Worm (Caenorhabditis elegans) whole organism, midembryonic: ENCODE measurements around the gene cpg-23.

Experiments
- T22C8.4 ChIP-seq: fragments of 200-800 bp; sonication (Bioruptor generic); IDR thresholded peaks from 2 replicates; pipeline ENCODE4 v1.3.6; 2022; ENCODE audit warnings: missing genetic modification characterization, missing compliant biosample characterization
- cog-1 ChIP-seq: sonication (generic microtip); optimal IDR thresholded peaks from 2 replicates; lab custom pipeline; 2016; ENCODE audit warnings: missing genetic modification characterization, missing compliant biosample characterization
- flt-1 ChIP-seq: fragments of 200-800 bp; sonication (Bioruptor generic); IDR thresholded peaks from 2 replicates; pipeline ENCODE4 v1.3.6; 2022; ENCODE audit warnings: missing genetic modification characterization, missing compliant biosample characterization
- klf-2 ChIP-seq: fragments of 200-800 bp; sonication (Bioruptor generic); conservative IDR thresholded peaks from 2 replicates; pipeline ENCODE4 v1.3.6; 2022; ENCODE audit warnings: missing genetic modification reagents, missing genetic modification characterization, missing compliant biosample characterization
- med-1 ChIP-seq: sonication (generic microtip); optimal IDR thresholded peaks from 2 replicates; lab custom pipeline; 2017; ENCODE audit warnings: missing genetic modification characterization, mild to moderate bottlenecking, missing compliant biosample characterization, antibody characterized with exemption, missing genetic modification reagents; ENCODE audit not compliant: insufficient read depth
- ref-1 ChIP-seq: fragments of 200-800 bp; sonication (Bioruptor generic); conservative IDR thresholded peaks from 2 replicates; pipeline ENCODE4 v1.3.6; 2022; ENCODE audit warnings: missing genetic modification reagents, missing genetic modification characterization, missing compliant biosample characterization
- tab-1 ChIP-seq: fragments of 200-800 bp; sonication (Bioruptor generic); IDR thresholded peaks from 2 replicates; pipeline ENCODE4 v1.3.6; 2022; ENCODE audit warnings: missing genetic modification characterization, missing compliant biosample characterization
- ztf-23 ChIP-seq: fragments of 200-800 bp; sonication (Bioruptor generic); IDR thresholded peaks from 2 replicates; pipeline ENCODE4 v1.3.6; 2022; ENCODE audit warnings: missing genetic modification reagents, missing genetic modification characterization, missing compliant biosample characterization
- ztf-29 ChIP-seq: fragments of 200-800 bp; sonication (Bioruptor generic); IDR thresholded peaks from 2 replicates; pipeline ENCODE4 v1.3.6; 2022; ENCODE audit warnings: missing genetic modification reagents, missing genetic modification characterization, missing compliant biosample characterization

cpg-23 gene

ce11 chrV:19140495-19140894 lies at the start of gene cpg-23:
Gene cpg-23, plus strand, starts transcription at chrV:19140795.
- TF ChIP-seq T22C8.4 (GFP tag; lab: Robert Waterston, UW) (no peak), ztf-23 (no peak), klf-2 (GFP tag; lab: Robert Waterston, UW) (no peak), ref-1 (GFP tag; lab: Robert Waterston, UW) (no peak), flt-1 (GFP tag; lab: Robert Waterston, UW) (no peak), ztf-29 (no peak), med-1 (GFP tag; lab: Kevin White, UChicago) (no peak), tab-1 (GFP tag; lab: Robert Waterston, UW) (no peak), cog-1 (tag; lab: Kevin White, UChicago) (no peak)

ce11 chrV:19090885-19091284 lies 49.7 kb upstream of the cpg-23 start:
- TF ChIP-seq ztf-29 = no peak
- no peak for TF ChIP-seq flt-1 (GFP tag; lab: Robert Waterston, UW)
- no peak for TF ChIP-seq ztf-23
- no peak for TF ChIP-seq cog-1 (tag; lab: Kevin White, UChicago)
- no peak for TF ChIP-seq T22C8.4 (GFP tag; lab: Robert Waterston, UW)
- TF ChIP-seq ref-1 (GFP tag; lab: Robert Waterston, UW) = no peak
- TF ChIP-seq tab-1 (GFP tag; lab: Robert Waterston, UW) = no peak
- no peak for TF ChIP-seq med-1 (GFP tag; lab: Kevin White, UChicago)

ce11 chrV:19099504-19099903 lies 41.1 kb upstream of the cpg-23 start:
- no peak for TF ChIP-seq klf-2 (GFP tag; lab: Robert Waterston, UW)
- peak; percentile 98 for TF ChIP-seq T22C8.4 (GFP tag; lab: Robert Waterston, UW)
- no peak for TF ChIP-seq flt-1 (GFP tag; lab: Robert Waterston, UW)

- TF ChIP-seq T22C8.4 (GFP tag; lab: Robert Waterston, UW) = peak; percentile 98
Measured at ce11 chrV:19100139-19100538, 40.5 kb upstream of the cpg-23 start.

ce11 chrV:19100663-19101062 lies 39.9 kb upstream of the cpg-23 start:
- peak; percentile 88 for TF ChIP-seq T22C8.4 (GFP tag; lab: Robert Waterston, UW)

ce11 chrV:19101589-19102201 lies 38.9 kb upstream of the cpg-23 start, which contains the start of gene zhp-4:
Gene zhp-4, minus strand, starts transcription at chrV:19101786.
- TF ChIP-seq T22C8.4 (GFP tag; lab: Robert Waterston, UW) = peak; percentile 95

- TF ChIP-seq klf-2 (GFP tag; lab: Robert Waterston, UW) = no peak
- peak; percentile 86 for TF ChIP-seq T22C8.4 (GFP tag; lab: Robert Waterston, UW)
- no peak for TF ChIP-seq ref-1 (GFP tag; lab: Robert Waterston, UW)
- no peak for TF ChIP-seq cog-1 (tag; lab: Kevin White, UChicago)
- no peak for TF ChIP-seq ztf-29
Measured at ce11 chrV:19107065-19107464, 33.5 kb upstream of the cpg-23 start.

- TF ChIP-seq T22C8.4 (GFP tag; lab: Robert Waterston, UW) = peak; percentile 93
Measured at ce11 chrV:19112590-19112989, 28.0 kb upstream of the cpg-23 start.

- TF ChIP-seq T22C8.4 (GFP tag; lab: Robert Waterston, UW) = peak; percentile 99
Measured at ce11 chrV:19113639-19114038, 27.0 kb upstream of the cpg-23 start.

ce11 chrV:19116872-19117372 lies 23.7 kb upstream of the cpg-23 start:
- TF ChIP-seq ref-1 (GFP tag; lab: Robert Waterston, UW) (no peak), T22C8.4 (GFP tag; lab: Robert Waterston, UW) (peak; percentile 89), med-1 (GFP tag; lab: Kevin White, UChicago) (no peak)

ce11 chrV:19118312-19118711 lies 22.3 kb upstream of the cpg-23 start, which contains the start of gene pro-3:
Gene pro-3, minus strand, starts transcription at chrV:19118412.
- TF ChIP-seq tab-1 (GFP tag; lab: Robert Waterston, UW) (no peak), med-1 (GFP tag; lab: Kevin White, UChicago) (no peak), ztf-23 (no peak), klf-2 (GFP tag; lab: Robert Waterston, UW) (no peak), ztf-29 (no peak), flt-1 (GFP tag; lab: Robert Waterston, UW) (no peak), cog-1 (tag; lab: Kevin White, UChicago) (no peak), T22C8.4 (GFP tag; lab: Robert Waterston, UW) (no peak), ref-1 (GFP tag; lab: Robert Waterston, UW) (no peak)

ce11 chrV:19119260-19119659 lies 21.3 kb upstream of the cpg-23 start, which contains the start of gene Y39B6A.13:
Gene Y39B6A.13, minus strand, starts transcription at chrV:19119425.
- TF ChIP-seq cog-1 (tag; lab: Kevin White, UChicago) (no peak), med-1 (GFP tag; lab: Kevin White, UChicago) (no peak), flt-1 (GFP tag; lab: Robert Waterston, UW) (no peak), klf-2 (GFP tag; lab: Robert Waterston, UW) (no peak), T22C8.4 (GFP tag; lab: Robert Waterston, UW) (peak; percentile 43; the same call in 1 of the 2 replicates), tab-1 (GFP tag; lab: Robert Waterston, UW) (no peak)
